Fruit fly (Drosophila melanogaster): ENCODE results near the gene Ssdp.

Gene Ssdp

DNA sequence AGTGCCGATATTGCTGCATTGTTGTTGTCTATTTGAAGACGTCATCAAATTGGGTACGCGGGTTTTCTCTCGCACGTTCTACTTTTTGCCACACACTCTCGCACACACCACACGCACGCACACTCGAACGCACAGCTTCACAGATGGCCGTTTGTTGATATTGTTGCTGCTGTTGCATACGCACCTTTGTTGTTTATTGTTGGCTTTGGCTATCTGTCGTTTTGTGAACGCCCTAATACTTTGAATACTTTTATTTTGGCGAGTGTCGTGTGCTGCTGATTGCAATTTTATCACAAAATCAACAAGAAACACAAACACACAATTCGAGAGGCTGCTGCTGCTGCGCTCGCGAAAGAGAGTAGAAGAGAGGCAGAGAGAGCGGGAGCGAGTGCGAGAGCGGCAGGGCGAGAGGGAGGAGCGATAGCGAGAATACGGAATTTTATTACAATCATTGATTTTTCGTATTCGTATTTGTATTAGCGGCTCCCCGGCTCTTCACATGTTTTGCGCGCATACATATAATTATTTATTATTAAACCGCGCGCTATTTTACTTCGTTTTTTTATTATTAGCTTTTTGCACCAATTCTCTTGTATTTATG, 777 bp downstream of the Ssdp start (continued):
- TF ChIP-seq CG15073 (GFP tag; optimal IDR thresholded peaks at IDR 0.05) (no peak), sisA (GFP tag; IDR thresholded peaks at IDR 0.05) (no peak), CG9797 (GFP tag; optimal IDR thresholded peaks at IDR 0.05) (no peak), jing (GFP tag; optimal IDR thresholded peaks at IDR 0.05) (no peak), CG8281 (tag; optimal IDR thresholded peaks at IDR 0.05) (no peak), btn (GFP tag; optimal IDR thresholded peaks at IDR 0.05) (peak; percentile 49), Eip74EF (GFP tag; optimal IDR thresholded peaks at IDR 0.05) (peak in 1 of 2 experiments; percentile 48), pum (GFP tag; optimal IDR thresholded peaks at IDR 0.05) (no peak), Fer2 (tag; optimal IDR thresholded peaks at IDR 0.05) (no peak), CG7786 (GFP tag; optimal IDR thresholded peaks at IDR 0.05) (no peak), CG18476 (GFP tag; optimal IDR thresholded peaks at IDR 0.05) (peak; percentile 39), Chrac-16 (GFP tag; optimal IDR thresholded peaks at IDR 0.05) (no peak), CG3163 (GFP tag; optimal IDR thresholded peaks at IDR 0.05) (peak; percentile 27), bsh (GFP tag; optimal IDR thresholded peaks at IDR 0.05) (peak in 1 of 2 experiments; percentile 39), Elba2 (GFP tag; optimal IDR thresholded peaks at IDR 0.05) (peak; percentile 36), CG2678 (tag; optimal IDR thresholded peaks at IDR 0.05) (peak; percentile 47), HLHmδ (GFP tag; optimal IDR thresholded peaks at IDR 0.05) (no peak), zen (tag; optimal IDR thresholded peaks at IDR 0.05) (peak; percentile 47), Mad (GFP tag; optimal IDR thresholded peaks at IDR 0.05) (peak; percentile 23), slou (GFP tag; optimal IDR thresholded peaks at IDR 0.05) (no peak), CG6791 (GFP tag; IDR thresholded peaks at IDR 0.05; ENCODE audit: partially characterized antibody) (no peak), CG10431 (GFP tag; optimal IDR thresholded peaks at IDR 0.05) (no peak), chn (GFP tag; optimal IDR thresholded peaks at IDR 0.05) (no peak), dimm (GFP tag; IDR thresholded peaks at IDR 0.05) (no peak), CG16863 (GFP tag; optimal IDR thresholded peaks at IDR 0.05) (peak; percentile 34), CG10979 (tag; optimal IDR thresholded peaks at IDR 0.05) (no peak), aop (GFP tag; IDR thresholded peaks at IDR 0.05) (no peak), ato (GFP tag; IDR thresholded peaks at IDR 0.05; ENCODE audit: partially characterized antibody) (no peak), Gug (GFP tag; IDR thresholded peaks at IDR 0.05) (no peak), CG1024 (GFP tag; IDR thresholded peaks at IDR 0.05) (no peak), BtbVII (GFP tag; optimal IDR thresholded peaks at IDR 0.05) (peak; percentile 70), ERR (GFP tag; optimal IDR thresholded peaks at IDR 0.05) (peak; percentile 41), CG17385 (GFP tag; optimal IDR thresholded peaks at IDR 0.05) (no peak), Fer1 (GFP tag; optimal IDR thresholded peaks at IDR 0.05) (peak; percentile 83), hth (optimal IDR thresholded peaks at IDR 0.05) (no peak), cg (GFP tag; optimal IDR thresholded peaks at IDR 0.05) (peak; percentile 91), CG9876 (GFP tag; optimal IDR thresholded peaks at IDR 0.05) (no peak), D19A (tag; optimal IDR thresholded peaks at IDR 0.05) (peak; percentile 20), Oaz (GFP tag; IDR thresholded peaks at IDR 0.05) (no peak), gsb (GFP tag; IDR thresholded peaks at IDR 0.05) (no peak), Abd-B (GFP tag; optimal IDR thresholded peaks at IDR 0.05) (no peak), PHDP (tag; optimal IDR thresholded peaks at IDR 0.05) (peak; percentile 30), Lpt (GFP tag; optimal IDR thresholded peaks at IDR 0.05) (no peak), eve (GFP tag; optimal IDR thresholded peaks at IDR 0.05) (no peak), sqz (GFP tag; optimal IDR thresholded peaks at IDR 0.05) (peak; percentile 58), Dp (GFP tag; optimal IDR thresholded peaks at IDR 0.05) (no peak), CG8359 (GFP tag; optimal IDR thresholded peaks at IDR 0.05; ENCODE audit: borderline replicate concordance) (no peak), Lim3 (GFP tag; IDR thresholded peaks at IDR 0.05) (no peak), HmgZ (tag; optimal IDR thresholded peaks at IDR 0.05) (no peak), CG1832 (GFP tag; optimal IDR thresholded peaks at IDR 0.05) (no peak), salm (tag; optimal IDR thresholded peaks at IDR 0.05) (peak; percentile 45)

All from whole organism, embryonic.